Fruit fly (Drosophila melanogaster): Measurements from ENCODE around the gene gcm2.

Gene gcm2

DNA sequence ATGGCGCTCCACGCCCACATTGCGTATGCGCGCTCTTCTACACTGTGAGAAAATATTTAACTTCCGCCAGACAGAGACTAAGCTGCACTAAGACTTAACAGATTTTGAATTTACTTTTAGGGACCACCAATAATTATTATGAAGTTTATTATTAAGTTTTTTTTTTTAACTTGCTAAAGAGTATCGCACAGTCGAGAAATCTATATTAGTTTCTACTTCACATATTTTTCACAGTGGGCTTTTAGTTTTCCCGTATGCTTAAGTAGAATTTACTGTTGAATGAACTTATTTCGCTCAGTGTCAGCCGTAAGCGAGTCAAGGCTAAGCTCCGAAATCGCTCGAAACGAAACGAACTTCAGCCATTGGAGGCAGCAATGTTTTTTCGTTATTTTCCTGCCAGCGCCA, 52.2 kb downstream of the gcm2 start:
- TF ChIP-seq Sox102F (GFP tag; optimal IDR thresholded peaks at IDR 0.05) (peak; percentile 49), cyc (GFP tag; optimal IDR thresholded peaks at IDR 0.05) (no peak), CG10669 (GFP tag; optimal IDR thresholded peaks at IDR 0.05) (peak; percentile 44), CG1621 (tag; optimal IDR thresholded peaks at IDR 0.05) (no peak), CG4318 (GFP tag; optimal IDR thresholded peaks at IDR 0.05) (peak; percentile 6), CG15336 (GFP tag; IDR thresholded peaks at IDR 0.05) (peak; percentile 49; the same call in 1 of the 2 replicates), vri (GFP tag; optimal IDR thresholded peaks at IDR 0.05) (no peak), CG11762 (GFP tag; optimal IDR thresholded peaks at IDR 0.05; ENCODE audit: insufficient read depth) (no peak), CG6276 (GFP tag; optimal IDR thresholded peaks at IDR 0.05) (no peak), Blimp-1 (GFP tag; optimal IDR thresholded peaks at IDR 0.05) (no peak), esn (GFP tag; optimal IDR thresholded peaks at IDR 0.05) (no peak), ss (GFP tag; optimal IDR thresholded peaks at IDR 0.05) (no peak), CG9139 (GFP tag; optimal IDR thresholded peaks at IDR 0.05) (no peak), Eip78C (GFP tag) (peak; percentile 19), spab (GFP tag; optimal IDR thresholded peaks at IDR 0.05) (peak; percentile 49), CG16779 (tag; optimal IDR thresholded peaks at IDR 0.05) (peak; percentile 32), fd59A (GFP tag; optimal IDR thresholded peaks at IDR 0.05) (peak; percentile 35), Hr38 (GFP tag; optimal IDR thresholded peaks at IDR 0.05) (no peak), Eip93F (GFP tag; optimal IDR thresholded peaks at IDR 0.05) (no peak), pdm3 (GFP tag; optimal IDR thresholded peaks at IDR 0.05) (peak; percentile 21), CG11294 (GFP tag; IDR thresholded peaks at IDR 0.05) (no peak; the same call in 1 of the 2 replicates), topi (GFP tag; optimal IDR thresholded peaks at IDR 0.05) (no peak), Hr39 (GFP tag; optimal IDR thresholded peaks at IDR 0.05) (no peak), Ets96B (tag; optimal IDR thresholded peaks at IDR 0.05) (peak; percentile 39), CG6163 (GFP tag; IDR thresholded peaks at IDR 0.05) (0 out of 3 replicates have a peak, but pooled peaks have one; percentile 7), CG3919 (GFP tag; optimal IDR thresholded peaks at IDR 0.05) (peak; percentile 15), CG10631 (GFP tag; optimal IDR thresholded peaks at IDR 0.05) (peak; percentile 37), CG32006 (GFP tag; optimal IDR thresholded peaks at IDR 0.05) (peak; percentile 64), Met (GFP tag; optimal IDR thresholded peaks at IDR 0.05) (peak; percentile 51), Ets21C (GFP tag; optimal IDR thresholded peaks at IDR 0.05) (no peak), CG8119 (GFP tag; IDR thresholded peaks at IDR 0.05) (peak; percentile 52; the same call in 1 of the 3 replicates), Eip75B (GFP tag; optimal IDR thresholded peaks at IDR 0.05) (peak; percentile 56), acj6 (GFP tag; optimal IDR thresholded peaks at IDR 0.05) (no peak), CG31627 (GFP tag; optimal IDR thresholded peaks at IDR 0.05) (peak; percentile 4), Lpt (GFP tag; optimal IDR thresholded peaks at IDR 0.05) (no peak), Smox (GFP tag; optimal IDR thresholded peaks at IDR 0.05) (peak; percentile 13), dac (GFP tag; optimal IDR thresholded peaks at IDR 0.05) (no peak), CG7368 (GFP tag; optimal IDR thresholded peaks at IDR 0.05) (no peak), CG6854 (GFP tag; optimal IDR thresholded peaks at IDR 0.05) (no peak), CG6808 (GFP tag; optimal IDR thresholded peaks at IDR 0.05) (peak; percentile 29), CG8632 (GFP tag; optimal IDR thresholded peaks at IDR 0.05) (peak; percentile 26), Sox14 (GFP tag; optimal IDR thresholded peaks at IDR 0.05) (peak; percentile 20), dsx (GFP tag; optimal IDR thresholded peaks at IDR 0.05; ENCODE audit: poor library complexity, severe bottlenecking) (no peak), OdsH (GFP tag; optimal IDR thresholded peaks at IDR 0.05) (no peak), Gug (GFP tag; IDR thresholded peaks at IDR 0.05) (no peak), CG11902 (GFP tag; optimal IDR thresholded peaks at IDR 0.05) (no peak), fd85E (GFP tag; optimal IDR thresholded peaks at IDR 0.05) (no peak), achi (GFP tag; optimal IDR thresholded peaks at IDR 0.05) (peak; percentile 37), Hr4 (GFP tag; optimal IDR thresholded peaks at IDR 0.05) (peak; percentile 44), net (GFP tag; optimal IDR thresholded peaks at IDR 0.05) (no peak), CG6792 (GFP tag; optimal IDR thresholded peaks at IDR 0.05) (no peak), CG3032 (tag; optimal IDR thresholded peaks at IDR 0.05) (no peak)

All from whole organism, prepupa.